Fruit fly (Drosophila melanogaster): ENCODE data around the gene Smyd5.

The Smyd5 gene

DNA sequence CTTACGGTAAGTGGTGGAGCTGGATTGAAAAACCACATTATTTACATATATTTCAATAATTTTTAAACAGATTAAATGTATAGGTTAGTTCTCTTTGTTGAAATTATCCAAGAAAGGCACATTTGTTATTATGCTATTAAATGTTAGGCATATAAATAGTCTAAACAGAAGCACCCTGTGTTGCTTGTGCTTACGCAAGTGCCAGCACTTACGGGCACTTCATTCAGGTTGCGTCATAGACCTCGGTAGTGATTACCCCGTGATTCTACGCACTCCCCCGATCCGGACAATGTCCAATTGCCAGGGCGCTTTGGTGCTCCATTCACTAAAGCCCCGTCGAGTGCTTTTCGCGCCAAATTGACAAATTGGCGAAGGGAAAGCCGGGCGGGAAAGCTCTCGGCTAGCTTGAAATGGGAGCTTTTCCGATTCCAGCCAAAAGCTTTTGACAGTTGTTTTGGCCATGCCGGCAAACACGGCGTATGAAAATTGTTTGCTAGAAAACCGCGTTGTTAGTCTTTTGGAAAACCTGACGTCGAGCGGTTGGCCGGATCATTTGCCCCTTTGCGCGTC lies 28.0 kb upstream of the Smyd5 start, which contains the start of gene ETHR (continued):
- TF ChIP-seq E2f2 (GFP tag; IDR thresholded peaks at IDR 0.05): peak; percentile 50; the same call in 1 of the 2 replicates
- no peak for TF ChIP-seq Hmx (GFP tag; optimal IDR thresholded peaks at IDR 0.05)
- TF ChIP-seq Dip2 (GFP tag; IDR thresholded peaks at IDR 0.05): no peak
- TF ChIP-seq ab (GFP tag; optimal IDR thresholded peaks at IDR 0.05): no peak
- TF ChIP-seq CG11456 (GFP tag; IDR thresholded peaks at IDR 0.05): peak; percentile 73; the same call in 2 of the 3 replicates
- no peak for TF ChIP-seq CG13624 (GFP tag; optimal IDR thresholded peaks at IDR 0.05)
- TF ChIP-seq Xbp1 (GFP tag; optimal IDR thresholded peaks at IDR 0.05): peak; percentile 41
- peak; percentile 56 for TF ChIP-seq Fer1 (GFP tag; optimal IDR thresholded peaks at IDR 0.05)
- TF ChIP-seq CG14667 (GFP tag; IDR thresholded peaks at IDR 0.05): no peak
- peak; percentile 30 for TF ChIP-seq CG12104 (GFP tag; optimal IDR thresholded peaks at IDR 0.05)
- peak; percentile 79 for TF ChIP-seq CTCF (GFP tag; optimal IDR thresholded peaks at IDR 0.05)
- peak; percentile 25 for TF ChIP-seq Sox102F (GFP tag; optimal IDR thresholded peaks at IDR 0.05)
- TF ChIP-seq CG9437 (GFP tag; optimal IDR thresholded peaks at IDR 0.05): peak; percentile 65
- TF ChIP-seq MBD-R2 (GFP tag; IDR thresholded peaks at IDR 0.05): peak; percentile 49; the same call in 1 of the 2 replicates
- TF ChIP-seq phol (tag; optimal IDR thresholded peaks at IDR 0.05): no peak
- TF ChIP-seq CG6175 (GFP tag; IDR thresholded peaks at IDR 0.05): 0 out of 3 replicates have a peak, but pooled peaks have one; percentile 31
- TF ChIP-seq caup (GFP tag; optimal IDR thresholded peaks at IDR 0.05; ENCODE audit: severe bottlenecking): peak; percentile 22
- no peak for TF ChIP-seq zen (tag; optimal IDR thresholded peaks at IDR 0.05)
- peak; percentile 53 for TF ChIP-seq Drgx (GFP tag; IDR thresholded peaks at IDR 0.05)
- peak; percentile 69 for TF ChIP-seq Rfx (GFP tag; IDR thresholded peaks at IDR 0.05)
- no peak for TF ChIP-seq br (optimal IDR thresholded peaks at IDR 0.05)
- TF ChIP-seq danr (GFP tag; IDR thresholded peaks at IDR 0.05): no peak
- peak; percentile 54 for TF ChIP-seq CoRest (tag; optimal IDR thresholded peaks at IDR 0.05)
- peak; percentile 45 for TF ChIP-seq CG15514 (GFP tag; optimal IDR thresholded peaks at IDR 0.05)
- peak; percentile 80 for TF ChIP-seq ftz-f1 (GFP tag; optimal IDR thresholded peaks at IDR 0.05)
- TF ChIP-seq Max (GFP tag; optimal IDR thresholded peaks at IDR 0.05): peak; percentile 12
- TF ChIP-seq wdn (GFP tag; IDR thresholded peaks at IDR 0.05): peak; percentile 14; the same call in 1 of the 2 replicates
- TF ChIP-seq ci (GFP tag; IDR thresholded peaks at IDR 0.05): peak; percentile 31; the same call in 1 of the 3 replicates
- TF ChIP-seq hkb (optimal IDR thresholded peaks at IDR 0.05): no peak
- peak; percentile 64 for TF ChIP-seq hkb (GFP tag; IDR thresholded peaks at IDR 0.05)
- peak in 1 of 2 experiments; percentile 71 for TF ChIP-seq Hr51 (GFP tag; optimal IDR thresholded peaks at IDR 0.05)
- TF ChIP-seq dpn (GFP tag; optimal IDR thresholded peaks at IDR 0.05): peak; percentile 30 to 44
- peak; percentile 56 for TF ChIP-seq B-H2 (GFP tag; optimal IDR thresholded peaks at IDR 0.05)
- TF ChIP-seq PHDP (tag; optimal IDR thresholded peaks at IDR 0.05): peak; percentile 72
- peak; percentile 48 for TF ChIP-seq Ptx1 (GFP tag; IDR thresholded peaks at IDR 0.05)
- TF ChIP-seq CG8359 (GFP tag; optimal IDR thresholded peaks at IDR 0.05; ENCODE audit: borderline replicate concordance): no peak
- TF ChIP-seq CG15269 (tag; optimal IDR thresholded peaks at IDR 0.05): peak; percentile 78
- no peak for TF ChIP-seq ash1 (GFP tag; optimal IDR thresholded peaks at IDR 0.05)
- TF ChIP-seq Eip74EF (GFP tag; optimal IDR thresholded peaks at IDR 0.05): peak in 1 of 2 experiments; percentile 15
- TF ChIP-seq CG3281 (GFP tag; optimal IDR thresholded peaks at IDR 0.05): peak; percentile 60
- TF ChIP-seq rib (GFP tag; IDR thresholded peaks at IDR 0.05): peak; percentile 80
- TF ChIP-seq Hand (GFP tag; optimal IDR thresholded peaks at IDR 0.05): peak; percentile 59
- peak; percentile 78 for TF ChIP-seq slbo (GFP tag; IDR thresholded peaks at IDR 0.05)
- TF ChIP-seq CG10565 (GFP tag; optimal IDR thresholded peaks at IDR 0.05): no peak
- TF ChIP-seq row (GFP tag; IDR thresholded peaks at IDR 0.05): peak; percentile 60; the same call in 2 of the 3 replicates
- no peak for TF ChIP-seq peb (GFP tag; IDR thresholded peaks at IDR 0.05)
- TF ChIP-seq chn (GFP tag; optimal IDR thresholded peaks at IDR 0.05): no peak
- TF ChIP-seq CG11093 (GFP tag; IDR thresholded peaks at IDR 0.05): no peak
- TF ChIP-seq Nf-YB (GFP tag; optimal IDR thresholded peaks at IDR 0.05): no peak
- peak; percentile 37; the same call in 1 of the 2 replicates for TF ChIP-seq CG11085 (GFP tag; IDR thresholded peaks at IDR 0.05)
- peak; percentile 1 for TF ChIP-seq pho (GFP tag; optimal IDR thresholded peaks at IDR 0.05)
